Worm (Caenorhabditis elegans): ENCODE data around the gene C01G10.14.

DNA sequence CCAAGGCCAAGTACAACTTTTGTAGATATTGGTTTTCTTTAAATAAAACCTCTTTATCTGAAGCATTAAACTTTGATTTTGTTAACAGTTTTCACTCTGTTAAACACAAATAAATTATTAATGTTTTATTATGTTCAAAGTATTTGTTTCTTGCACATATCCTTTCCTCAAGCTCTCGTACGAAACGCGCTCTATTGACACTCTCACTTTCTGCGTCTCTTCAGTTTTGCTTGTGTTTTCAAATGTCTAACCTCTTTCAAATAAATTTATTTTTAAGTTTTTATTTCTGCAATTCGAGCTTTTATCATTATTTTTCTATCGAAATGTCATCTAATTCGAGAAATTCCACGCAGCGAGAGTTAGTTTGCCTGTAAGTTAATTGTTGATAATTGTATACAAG is 38.1 kb upstream of the C01G10.14 start, which contains the start of gene K08F9.4:
- no peak for TF ChIP-seq flt-1 (GFP tag; IDR thresholded peaks at IDR 0.05)
- TF ChIP-seq ztf-29 (GFP tag; IDR thresholded peaks at IDR 0.05): no peak
- TF ChIP-seq ref-1 (GFP tag; conservative IDR thresholded peaks at IDR 0.05): no peak
- no peak for TF ChIP-seq ztf-23 (GFP tag; IDR thresholded peaks at IDR 0.05)
- no peak for TF ChIP-seq med-1 (GFP tag; optimal IDR thresholded peaks at IDR 0.05; ENCODE audit: insufficient read depth)
- TF ChIP-seq T22C8.4 (GFP tag; IDR thresholded peaks at IDR 0.05): no peak
- TF ChIP-seq cog-1 (tag; optimal IDR thresholded peaks at IDR 0.05): no peak
